Fruit fly (Drosophila melanogaster) whole organism, embryonic: Measurements from ENCODE around the gene CG7565.

Experiments used
- Asciz ChIP-seq: fragments of 200-800 bp; sonication (Bioruptor generic); optimal IDR thresholded peaks from 2 replicates; lab custom pipeline; 2017; ENCODE audit warnings: missing biosample characterization, mild to moderate bottlenecking, missing genetic modification characterization, missing genetic modification reagents
- CG10274 ChIP-seq: fragments of 200-800 bp; sonication (Bioruptor generic); optimal IDR thresholded peaks from 3 replicates; lab custom pipeline; 2017; ENCODE audit warnings: missing biosample characterization, mild to moderate bottlenecking, missing genetic modification characterization
- CG11504 ChIP-seq: fragments of 200-800 bp; sonication (Bioruptor generic); optimal IDR thresholded peaks from 3 replicates; lab custom pipeline; 2019; ENCODE audit warnings: missing biosample characterization, mild to moderate bottlenecking, missing genetic modification characterization, moderate library complexity
- CG12104 ChIP-seq: fragments of 200-800 bp; sonication (Bioruptor generic); optimal IDR thresholded peaks from 3 replicates; lab custom pipeline; 2016; ENCODE audit warnings: missing biosample characterization, missing genetic modification characterization
- CG12391 ChIP-seq: fragments of 200-800 bp; sonication (Bioruptor generic); optimal IDR thresholded peaks from 3 replicates; lab custom pipeline; 2018; ENCODE audit warnings: missing biosample characterization, mild to moderate bottlenecking, missing genetic modification characterization, moderate library complexity
- CG15479 ChIP-seq: fragments of 200-800 bp; sonication (Bioruptor generic); optimal IDR thresholded peaks from 3 replicates; lab custom pipeline; 2019; ENCODE audit warnings: missing biosample characterization, mild to moderate bottlenecking, missing genetic modification characterization, moderate library complexity
- CG1647 ChIP-seq: fragments of 200-800 bp; sonication (Bioruptor generic); optimal IDR thresholded peaks from 3 replicates; lab custom pipeline; 2016; ENCODE audit warnings: missing biosample characterization, missing genetic modification characterization
- CG16779 ChIP-seq: fragments of 200-800 bp; sonication (Bioruptor generic); IDR thresholded peaks from 2 replicates; pipeline ENCODE4 v1.3.6; 2022; ENCODE audit warnings: missing biosample characterization, missing genetic modification characterization
- CG17385 ChIP-seq: fragments of 200-800 bp; sonication (Bioruptor generic); optimal IDR thresholded peaks from 3 replicates; lab custom pipeline; 2018; ENCODE audit warnings: missing biosample characterization, mild to moderate bottlenecking, missing genetic modification characterization
- CG18764 ChIP-seq: fragments of 200-800 bp; sonication (Bioruptor generic); optimal IDR thresholded peaks from 3 replicates; lab custom pipeline; 2016; ENCODE audit warnings: missing biosample characterization, missing genetic modification characterization
- CG3995 ChIP-seq: fragments of 200-800 bp; sonication (Bioruptor generic); optimal IDR thresholded peaks from 3 replicates; lab custom pipeline; 2016; ENCODE audit warnings: missing biosample characterization, missing genetic modification characterization
- CG7928 ChIP-seq: fragments of 200-800 bp; sonication (Bioruptor generic); optimal IDR thresholded peaks from 2 replicates; lab custom pipeline; 2017; ENCODE audit warnings: missing biosample characterization, mild to moderate bottlenecking, missing genetic modification characterization
- CG8359 ChIP-seq: fragments of 200-800 bp; sonication (Bioruptor generic); optimal IDR thresholded peaks from 2 replicates; lab custom pipeline; 2017; ENCODE audit warnings: missing biosample characterization, mild to moderate bottlenecking, missing genetic modification characterization, borderline replicate concordance
- CG9797 ChIP-seq: fragments of 200-800 bp; sonication (Bioruptor generic); optimal IDR thresholded peaks from 3 replicates; lab custom pipeline; 2018; ENCODE audit warnings: missing biosample characterization, mild to moderate bottlenecking, missing genetic modification characterization
- Dad ChIP-seq: fragments of 200-800 bp; sonication (Bioruptor generic); optimal IDR thresholded peaks from 3 replicates; lab custom pipeline; 2016; ENCODE audit warnings: missing biosample characterization, missing genetic modification characterization
- Dek ChIP-seq: fragments of 200-800 bp; sonication (Bioruptor generic); optimal IDR thresholded peaks from 3 replicates; lab custom pipeline; 2019; ENCODE audit warnings: missing biosample characterization, mild to moderate bottlenecking, missing genetic modification characterization, moderate library complexity
- Dfd ChIP-seq, 2 experiments: fragments of >200 bp; optimal IDR thresholded peaks; 2 replicates each; lab custom pipeline; 2017; ENCODE audit warnings: missing biosample characterization in 2 of 2, missing genetic modification characterization in 2 of 2
- Dip3 ChIP-seq: fragments of 200-800 bp; sonication (Bioruptor generic); optimal IDR thresholded peaks from 3 replicates; lab custom pipeline; 2016; ENCODE audit warnings: missing biosample characterization, missing genetic modification characterization
- Dp ChIP-seq: fragments of 200-800 bp; sonication (Bioruptor generic); optimal IDR thresholded peaks from 2 replicates; lab custom pipeline; 2018; ENCODE audit warnings: missing biosample characterization, mild to moderate bottlenecking, missing genetic modification characterization, moderate library complexity
- Drgx ChIP-seq: fragments of 200-800 bp; sonication (Bioruptor generic); IDR thresholded peaks from 2 replicates; pipeline ENCODE4 v1.3.6; 2022; ENCODE audit warnings: missing biosample characterization, missing genetic modification characterization
- E2f2 ChIP-seq: fragments of 200-800 bp; sonication (Bioruptor generic); IDR thresholded peaks from 2 replicates; pipeline ENCODE4 v1.3.6; 2022; ENCODE audit warnings: missing biosample characterization, missing genetic modification characterization
- Fer3 ChIP-seq: fragments of 200-800 bp; sonication (Bioruptor generic); optimal IDR thresholded peaks from 2 replicates; lab custom pipeline; 2018; ENCODE audit warnings: missing biosample characterization, mild to moderate bottlenecking, missing genetic modification characterization, moderate library complexity
- MBD-R2 ChIP-seq: fragments of 200-800 bp; sonication (Bioruptor generic); IDR thresholded peaks from 2 replicates; pipeline ENCODE4 v1.3.6; 2022; ENCODE audit warnings: missing biosample characterization, missing genetic modification characterization
- Med ChIP-seq: fragments of 200-800 bp; sonication (Bioruptor generic); peaks from one replicate; lab custom pipeline; 2016; ENCODE audit warnings: missing biosample characterization, missing genetic modification characterization, mild to moderate bottlenecking, inconsistent platforms, moderate library complexity
- Oaz ChIP-seq: fragments of 200-800 bp; sonication (Bioruptor generic); IDR thresholded peaks from 2 replicates; pipeline ENCODE4 v1.3.6; 2022; ENCODE audit warnings: missing biosample characterization, missing genetic modification characterization
- Oli ChIP-seq: fragments of 200-800 bp; sonication (Bioruptor generic); optimal IDR thresholded peaks from 2 replicates; lab custom pipeline; 2018; ENCODE audit warnings: missing biosample characterization, mild to moderate bottlenecking, missing genetic modification characterization, moderate library complexity
- Ptx1 ChIP-seq: fragments of 200-800 bp; sonication (Bioruptor generic); IDR thresholded peaks from 2 replicates; pipeline ENCODE4 v1.3.6; 2022; ENCODE audit warnings: missing biosample characterization, missing genetic modification characterization
- Scr ChIP-seq: fragments of 200-800 bp; sonication (Bioruptor generic); IDR thresholded peaks from 2 replicates; pipeline ENCODE4 v1.3.6; 2022; ENCODE audit warnings: missing biosample characterization, missing genetic modification characterization; ENCODE audit not compliant: partially characterized antibody
- Sox100B ChIP-seq: fragments of 200-800 bp; sonication (Bioruptor generic); optimal IDR thresholded peaks from 3 replicates; lab custom pipeline; 2018; ENCODE audit warnings: missing biosample characterization, mild to moderate bottlenecking, missing genetic modification characterization
- TFAM ChIP-seq: fragments of 200-800 bp; sonication (Bioruptor generic); optimal IDR thresholded peaks from 2 replicates; lab custom pipeline; 2017; ENCODE audit warnings: missing biosample characterization, missing genetic modification characterization, inconsistent platforms
- ab ChIP-seq: fragments of 200-800 bp; sonication (Bioruptor generic); optimal IDR thresholded peaks from 2 replicates; lab custom pipeline; 2016; ENCODE audit warnings: missing biosample characterization, missing genetic modification characterization
- bowl ChIP-seq: fragments of 200-800 bp; sonication (Bioruptor generic); IDR thresholded peaks from 2 replicates; pipeline ENCODE4 v1.3.6; 2022; ENCODE audit warnings: missing biosample characterization, missing genetic modification characterization
- ci ChIP-seq: fragments of 200-800 bp; sonication (Bioruptor generic); IDR thresholded peaks from 3 replicates; pipeline ENCODE4 v1.3.6; 2022; ENCODE audit warnings: missing biosample characterization, missing genetic modification characterization
- cwo ChIP-seq: fragments of 200-800 bp; sonication (Bioruptor generic); optimal IDR thresholded peaks from 3 replicates; lab custom pipeline; 2017; ENCODE audit warnings: missing biosample characterization, missing genetic modification characterization, mild to moderate bottlenecking, moderate library complexity, missing genetic modification reagents
- emc ChIP-seq: fragments of 200-800 bp; sonication (Bioruptor generic); optimal IDR thresholded peaks from 2 replicates; lab custom pipeline; 2016; ENCODE audit warnings: missing biosample characterization, missing genetic modification characterization
- ewg ChIP-seq: fragments of 200-800 bp; sonication (Bioruptor generic); optimal IDR thresholded peaks from 3 replicates; lab custom pipeline; 2017; ENCODE audit warnings: mild to moderate bottlenecking, missing biosample characterization, missing genetic modification reagents, missing genetic modification characterization
- fd64A ChIP-seq: fragments of 200-800 bp; sonication (Bioruptor generic); optimal IDR thresholded peaks from 3 replicates; lab custom pipeline; 2018; ENCODE audit warnings: missing biosample characterization, mild to moderate bottlenecking, missing genetic modification characterization
- fd96Cb ChIP-seq: fragments of 200-800 bp; sonication (Bioruptor generic); optimal IDR thresholded peaks from 2 replicates; lab custom pipeline; 2018; ENCODE audit warnings: missing biosample characterization, mild to moderate bottlenecking, missing genetic modification characterization, moderate library complexity
- fru ChIP-seq: fragments of >200 bp; optimal IDR thresholded peaks from 2 replicates; lab custom pipeline; 2017
- gcm ChIP-seq: fragments of 200-800 bp; sonication (Bioruptor generic); optimal IDR thresholded peaks from 2 replicates; lab custom pipeline; 2019; ENCODE audit warnings: missing biosample characterization, mild to moderate bottlenecking, missing genetic modification characterization, moderate library complexity
- gt ChIP-seq: fragments of 200-800 bp; sonication (Bioruptor generic); IDR thresholded peaks from 2 replicates; pipeline ENCODE4 v1.3.6; 2022; ENCODE audit warnings: missing biosample characterization, missing genetic modification characterization
- ind ChIP-seq: fragments of 200-800 bp; sonication (Bioruptor generic); optimal IDR thresholded peaks from 3 replicates; lab custom pipeline; 2016; ENCODE audit warnings: missing biosample characterization, missing genetic modification characterization
- lbe ChIP-seq: fragments of 200-800 bp; sonication (Bioruptor generic); optimal IDR thresholded peaks from 2 replicates; lab custom pipeline; 2016; ENCODE audit warnings: missing biosample characterization, mild to moderate bottlenecking, missing genetic modification characterization
- pb ChIP-seq: fragments of 200-800 bp; sonication (Bioruptor generic); optimal IDR thresholded peaks from 3 replicates; lab custom pipeline; 2016; ENCODE audit warnings: missing biosample characterization, missing genetic modification characterization
- psq ChIP-seq: fragments of 200-800 bp; sonication (Bioruptor generic); optimal IDR thresholded peaks from 2 replicates; lab custom pipeline; 2017; ENCODE audit warnings: missing biosample characterization, missing genetic modification characterization
- rib ChIP-seq: fragments of 200-800 bp; sonication (Bioruptor generic); IDR thresholded peaks from 2 replicates; pipeline ENCODE4 v1.3.6; 2022; ENCODE audit warnings: missing biosample characterization, missing genetic modification characterization
- run ChIP-seq: fragments of 200-800 bp; sonication (Bioruptor generic); optimal IDR thresholded peaks from 3 replicates; lab custom pipeline; 2018; ENCODE audit warnings: missing biosample characterization, mild to moderate bottlenecking, missing genetic modification characterization
- sima ChIP-seq: fragments of 200-800 bp; sonication (Bioruptor generic); optimal IDR thresholded peaks from 2 replicates; lab custom pipeline; 2016; ENCODE audit warnings: missing biosample characterization, missing genetic modification characterization
- sisA ChIP-seq: fragments of 200-800 bp; sonication (Bioruptor generic); IDR thresholded peaks from 2 replicates; pipeline ENCODE4 v1.3.6; 2022; ENCODE audit warnings: missing biosample characterization, missing genetic modification characterization
- trh ChIP-seq: fragments of 200-800 bp; sonication (Bioruptor generic); optimal IDR thresholded peaks from 2 replicates; lab custom pipeline; 2016; ENCODE audit warnings: missing biosample characterization, missing genetic modification characterization
- ttk ChIP-seq: fragments of 200-800 bp; sonication (Bioruptor generic); IDR thresholded peaks from 2 replicates; pipeline ENCODE4 v2.1.2; 2022; ENCODE audit warnings: missing biosample characterization, missing genetic modification characterization

The CG7565 gene

DNA sequence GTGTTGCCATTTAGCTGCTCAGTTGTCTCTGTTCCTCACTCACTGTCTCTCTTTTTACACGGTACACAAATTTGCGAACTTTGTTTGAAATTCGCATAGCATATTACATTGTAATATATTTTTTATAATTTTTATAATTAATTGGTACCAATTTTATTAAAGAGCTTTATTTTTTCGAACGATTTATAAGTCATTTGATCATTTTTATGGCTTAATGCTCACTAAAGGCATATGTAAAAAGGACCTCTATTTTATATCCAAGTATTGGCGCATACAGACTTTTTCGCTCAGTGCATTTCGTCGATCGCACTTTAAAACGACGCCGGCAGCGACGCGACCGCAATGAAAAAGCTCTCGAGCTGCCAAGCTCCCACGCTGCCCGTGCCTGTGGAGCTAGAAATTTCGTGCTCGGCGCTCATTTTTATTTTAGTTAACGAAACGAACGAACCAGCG, 4.5 kb upstream of the CG7565 start (continued):
- TF ChIP-seq CG12104 (GFP tag; lab: Kevin White, UChicago) = peak; percentile 95
- TF ChIP-seq ewg = peak; percentile 82
- peak; percentile 14 for TF ChIP-seq Dp (GFP tag; lab: Kevin White, UChicago)
- peak; percentile 24 for TF ChIP-seq fd64A
- peak; percentile 87 for TF ChIP-seq Dip3
- peak; percentile 98 for TF ChIP-seq Fer3 (tag; lab: Kevin White, UChicago)
- TF ChIP-seq emc (GFP tag; lab: Kevin White, UChicago) = peak; percentile 72
- peak; percentile 88 for TF ChIP-seq gcm
- TF ChIP-seq cwo (GFP tag; lab: Kevin White, UChicago) = peak; percentile 97
- TF ChIP-seq TFAM = no peak
- TF ChIP-seq CG12391 (tag; lab: Kevin White, UChicago) = peak; percentile 95
- peak; percentile 96 for TF ChIP-seq Ptx1 (GFP tag; lab: Robert Waterston, UW)
- peak; percentile 76 for TF ChIP-seq CG3995 (GFP tag; lab: Kevin White, UChicago)
- peak; percentile 89 for TF ChIP-seq sisA (GFP tag; lab: Robert Waterston, UW)
- no peak for TF ChIP-seq CG15479 (GFP tag; lab: Kevin White, UChicago)
- no peak for TF ChIP-seq fru (lab: Kevin White, UChicago)
- TF ChIP-seq Med (GFP tag; lab: Kevin White, UChicago) = peak; percentile 98
- TF ChIP-seq ttk (GFP tag; lab: Robert Waterston, UW) = peak; percentile 88
- TF ChIP-seq Scr = no peak
- peak; percentile 84 for TF ChIP-seq Dad (GFP tag; lab: Kevin White, UChicago)
- TF ChIP-seq fd96Cb (tag; lab: Kevin White, UChicago) = peak; percentile 80
- peak; percentile 96 for TF ChIP-seq ind (GFP tag; lab: Kevin White, UChicago)
- peak; percentile 95 for TF ChIP-seq CG11504 (tag; lab: Kevin White, UChicago)
- TF ChIP-seq CG1647 = peak; percentile 81
- TF ChIP-seq pb = peak; percentile 60
- peak; percentile 95 for TF ChIP-seq Oli (tag; lab: Kevin White, UChicago)
- peak; percentile 86 for TF ChIP-seq CG10274 (GFP tag; lab: Kevin White, UChicago)
- TF ChIP-seq gt (GFP tag; lab: Robert Waterston, UW) = 0 out of 2 replicates have a peak, but pooled peaks have one; percentile 47
- peak; percentile 93 for TF ChIP-seq CG17385 (GFP tag; lab: Kevin White, UChicago)
- peak; percentile 79 for TF ChIP-seq CG7928 (GFP tag; lab: Kevin White, UChicago)
- peak; percentile 76 for TF ChIP-seq CG18764 (GFP tag; lab: Kevin White, UChicago)
- TF ChIP-seq ab = peak; percentile 20
- peak; percentile 85 for TF ChIP-seq MBD-R2 (GFP tag; lab: Robert Waterston, UW)
- TF ChIP-seq Drgx (GFP tag; lab: Robert Waterston, UW) = peak; percentile 97
- TF ChIP-seq Dfd (GFP tag; optimal IDR thresholded peaks at IDR 0.05; lab: Kevin White, UChicago) = no peak
- no peak for TF ChIP-seq sima (GFP tag; lab: Kevin White, UChicago)
- TF ChIP-seq Oaz (GFP tag; lab: Robert Waterston, UW) = peak; percentile 92
- TF ChIP-seq Dek (tag; lab: Kevin White, UChicago) = peak; percentile 99
- TF ChIP-seq E2f2 (GFP tag; lab: Robert Waterston, UW) = peak; percentile 79
- peak; percentile 81 for TF ChIP-seq psq
- peak; percentile 82 for TF ChIP-seq bowl (GFP tag; lab: Robert Waterston, UW)
- TF ChIP-seq ci = peak; percentile 83
- TF ChIP-seq CG9797 (GFP tag; lab: Kevin White, UChicago) = no peak
- TF ChIP-seq CG8359 (GFP tag; lab: Kevin White, UChicago) = peak; percentile 63
- TF ChIP-seq run (tag; lab: Kevin White, UChicago) = peak; percentile 92
- peak; percentile 94 for TF ChIP-seq Sox100B
- peak; percentile 97 for TF ChIP-seq rib (GFP tag; lab: Robert Waterston, UW)
- TF ChIP-seq lbe (GFP tag; lab: Kevin White, UChicago) = peak; percentile 53
- TF ChIP-seq CG16779 = peak; percentile 86
- TF ChIP-seq trh = peak; percentile 71
- peak; percentile 84 for TF ChIP-seq Asciz (GFP tag; lab: Kevin White, UChicago)
